Fruit fly (Drosophila melanogaster) whole organism, embryonic: ENCODE results near the gene CG31406.

Source experiments
- CG42726 ChIP-seq: fragments of 200-800 bp; sonication (Bioruptor generic); IDR thresholded peaks from 2 replicates; pipeline ENCODE4 v1.3.6; 2022; ENCODE audit warnings: missing biosample characterization, missing genetic modification characterization; ENCODE audit not compliant: partially characterized antibody
- CG7786 ChIP-seq: fragments of 200-800 bp; sonication (Bioruptor generic); optimal IDR thresholded peaks from 2 replicates; lab custom pipeline; 2016; ENCODE audit warnings: missing biosample characterization, missing genetic modification characterization
- chn ChIP-seq: fragments of 200-800 bp; sonication (Bioruptor generic); optimal IDR thresholded peaks from 2 replicates; lab custom pipeline; 2016; ENCODE audit warnings: missing biosample characterization, missing genetic modification characterization
- crol ChIP-seq: fragments of 200-800 bp; sonication (Bioruptor generic); IDR thresholded peaks from 2 replicates; pipeline ENCODE4 v1.3.6; 2022; ENCODE audit warnings: missing biosample characterization, missing genetic modification characterization
- hkb ChIP-seq, 2 experiments: fragments of 200-800 bp in 1 of 2; fragments of >200 bp in 1 of 2; sonication (Bioruptor generic) in 1 of 2; IDR thresholded peaks in 1 of 2; optimal IDR thresholded peaks in 1 of 2; 2 replicates each; pipeline versions ENCODE4 v1.3.6 to Lab custom; 2017 to 2022; ENCODE audit warnings: missing biosample characterization in 1 of 2, missing genetic modification characterization in 1 of 2

- TF ChIP-seq crol (GFP tag; lab: Robert Waterston, UW): no peak
- TF ChIP-seq CG7786 (GFP tag; lab: Kevin White, UChicago): no peak
- TF ChIP-seq CG42726 (GFP tag; lab: Robert Waterston, UW): no peak
- no peak for TF ChIP-seq hkb (optimal IDR thresholded peaks at IDR 0.05; lab: Kevin White, UChicago)
- no peak for TF ChIP-seq hkb (GFP tag; IDR thresholded peaks at IDR 0.05; lab: Robert Waterston, UW)
- TF ChIP-seq chn (GFP tag; lab: Kevin White, UChicago): no peak
Observed at dm6 chr3R:10388128-10389026, 39.8 kb downstream of the CG31406 start, which contains the start of gene cwo.
